Worm (Caenorhabditis elegans): ENCODE data around the gene grwd-1.

The grwd-1 gene

ce11 chrIII:5141935-5142334 is 11.3 kb upstream of the grwd-1 start:
- TF ChIP-seq nhr-11 (tag; optimal IDR thresholded peaks at IDR 0.05) (no peak), pha-4 (tag; optimal IDR thresholded peaks at IDR 0.05) (no peak), unc-62 (GFP tag; optimal IDR thresholded peaks at IDR 0.05) (peak; percentile 40), lin-15B (tag; optimal IDR thresholded peaks at IDR 0.05) (no peak), tbx-2 (tag; optimal IDR thresholded peaks at IDR 0.05) (peak; percentile 90), ztf-11 (tag; optimal IDR thresholded peaks at IDR 0.05) (no peak), lin-39 (tag; optimal IDR thresholded peaks at IDR 0.05) (no peak)

DNA sequence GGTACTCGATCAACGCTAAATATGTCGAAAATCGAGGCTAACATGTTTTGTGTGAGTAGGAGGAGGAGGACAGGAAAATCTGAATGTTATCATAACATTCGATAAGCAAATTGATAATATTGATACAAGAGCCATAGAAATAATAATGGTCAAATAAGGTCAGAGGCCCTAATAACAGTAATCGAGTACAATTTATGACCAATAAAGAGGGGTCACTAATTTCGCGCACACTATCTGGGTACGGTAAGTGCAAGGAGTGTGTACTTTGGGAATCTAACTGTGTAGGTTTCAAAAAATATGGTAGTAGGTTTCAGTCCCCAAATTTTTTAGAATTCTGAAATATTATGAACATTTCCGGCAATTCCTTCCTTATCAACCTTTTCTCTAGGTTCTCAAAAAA is 9.7 kb upstream of the grwd-1 start:
- TF ChIP-seq hmg-11 (tag; optimal IDR thresholded peaks at IDR 0.05) (no peak), sea-2 (GFP tag; optimal IDR thresholded peaks at IDR 0.05) (no peak), ama-1 (optimal IDR thresholded peaks at IDR 0.05) (no peak)

DNA sequence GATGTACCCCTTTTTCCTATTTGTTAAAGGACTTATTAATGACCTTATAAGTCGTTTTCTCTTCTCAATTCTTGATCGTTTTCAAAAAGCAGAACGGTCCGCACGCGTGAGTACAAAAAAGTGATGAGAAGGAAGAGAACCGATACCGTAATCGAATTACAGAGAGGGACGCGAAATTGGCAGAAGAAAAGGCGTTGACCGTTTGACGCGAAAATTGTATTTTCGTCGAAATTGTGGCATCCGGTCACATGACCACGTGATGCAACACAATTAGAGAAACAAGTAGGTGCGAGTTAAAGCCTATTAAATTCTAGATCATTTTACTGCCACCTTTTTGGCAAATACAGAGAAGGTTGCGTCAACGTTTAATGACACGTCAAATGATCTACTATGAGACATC is 9.1 kb upstream of the grwd-1 start:
- TF ChIP-seq unc-39 (tag; optimal IDR thresholded peaks at IDR 0.05) (no peak), tbx-2 (tag; optimal IDR thresholded peaks at IDR 0.05) (peak; percentile 84), aly-2 (tag; optimal IDR thresholded peaks at IDR 0.05) (no peak), ceh-9 (tag; optimal IDR thresholded peaks at IDR 0.05) (no peak), fkh-10 (GFP tag; optimal IDR thresholded peaks at IDR 0.05) (no peak), nhr-28 (tag; optimal IDR thresholded peaks at IDR 0.05) (no peak)

DNA sequence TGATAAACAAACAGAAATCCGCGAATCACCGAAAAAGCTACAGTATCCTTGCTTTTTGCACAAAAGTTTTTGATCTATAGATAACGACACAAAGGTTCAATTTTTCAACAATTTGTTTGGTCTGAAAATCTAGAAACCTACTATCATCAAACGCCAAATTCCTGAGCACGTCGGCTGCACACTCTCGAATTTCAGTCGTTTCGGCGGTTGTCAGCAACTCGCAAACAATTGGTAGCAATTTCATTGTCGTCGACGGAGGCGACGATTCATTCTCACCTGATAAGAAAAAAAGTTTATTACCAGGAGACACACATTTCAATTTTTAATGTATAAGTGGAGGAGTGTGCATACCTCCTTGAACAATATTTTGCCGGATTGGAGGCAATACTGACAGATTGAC is 7.4 kb upstream of the grwd-1 start:
- TF ChIP-seq nfya-1 (tag; optimal IDR thresholded peaks at IDR 0.05; ENCODE audit: insufficient read depth) (no peak), ama-1 (optimal IDR thresholded peaks at IDR 0.05) (no peak), elt-2 (tag; optimal IDR thresholded peaks at IDR 0.05) (peak; percentile 70), nhr-67 (tag; optimal IDR thresholded peaks at IDR 0.05) (no peak)

ce11 chrIII:5146749-5147148 is 6.5 kb upstream of the grwd-1 start:
- TF ChIP-seq nfya-1 (tag; optimal IDR thresholded peaks at IDR 0.05; ENCODE audit: insufficient read depth) (no peak), pqm-1 (tag; optimal IDR thresholded peaks at IDR 0.05) (peak; percentile 57), elt-2 (tag; optimal IDR thresholded peaks at IDR 0.05) (peak; percentile 88)

DNA sequence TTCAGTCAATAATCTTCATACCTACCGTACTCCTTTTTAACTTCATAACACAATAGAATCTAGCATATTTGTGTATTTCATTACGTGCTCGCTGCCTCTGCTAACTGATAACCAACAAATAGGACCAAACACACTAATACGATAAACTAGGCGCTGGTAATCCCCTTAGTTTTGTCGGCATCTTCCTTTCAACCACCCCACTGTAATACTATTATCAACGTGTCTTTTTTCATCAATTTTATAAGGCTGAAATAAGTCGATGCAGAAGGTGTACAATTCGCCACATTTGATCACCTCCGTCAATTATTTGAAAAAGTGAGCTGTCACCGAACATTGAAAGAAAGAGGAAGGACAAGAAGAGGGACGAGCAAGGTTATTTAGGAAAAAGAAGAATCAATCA is 5.8 kb upstream of the grwd-1 start:
- peak; percentile 52 for TF ChIP-seq elt-2 (tag; optimal IDR thresholded peaks at IDR 0.05)
- no peak for TF ChIP-seq ceh-82 (tag; optimal IDR thresholded peaks at IDR 0.05)

DNA sequence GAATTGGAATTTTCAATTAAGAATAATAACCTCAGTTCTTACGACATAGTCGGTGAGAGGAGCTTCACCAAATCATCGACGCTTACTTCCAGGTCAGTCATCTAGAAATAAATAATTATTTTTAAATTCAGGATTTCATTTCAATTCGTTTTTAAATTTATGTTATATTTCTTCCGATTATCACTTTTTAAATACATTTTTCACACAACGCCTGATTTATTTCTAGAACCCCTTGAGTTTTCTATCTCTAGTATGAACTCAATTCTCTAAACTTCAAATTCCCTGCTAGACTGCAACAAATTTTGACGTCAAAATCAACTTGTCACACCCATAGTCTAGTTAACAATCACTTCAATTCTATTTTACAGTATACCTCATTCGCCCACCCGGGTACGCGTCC is 3.8 kb upstream of the grwd-1 start, which contains the start of gene Y54H5A.2:
Gene Y54H5A.2, minus strand, starts transcription at position 101 of the 400 bp plus-strand sequence.
- TF ChIP-seq ceh-28 (tag; optimal IDR thresholded peaks at IDR 0.05) (no peak), lin-39 (tag; optimal IDR thresholded peaks at IDR 0.05) (no peak), tbx-2 (tag; optimal IDR thresholded peaks at IDR 0.05) (no peak), hmg-11 (tag; optimal IDR thresholded peaks at IDR 0.05) (no peak), aly-2 (tag; optimal IDR thresholded peaks at IDR 0.05) (no peak), nhr-237 (tag; optimal IDR thresholded peaks at IDR 0.05) (no peak)

DNA sequence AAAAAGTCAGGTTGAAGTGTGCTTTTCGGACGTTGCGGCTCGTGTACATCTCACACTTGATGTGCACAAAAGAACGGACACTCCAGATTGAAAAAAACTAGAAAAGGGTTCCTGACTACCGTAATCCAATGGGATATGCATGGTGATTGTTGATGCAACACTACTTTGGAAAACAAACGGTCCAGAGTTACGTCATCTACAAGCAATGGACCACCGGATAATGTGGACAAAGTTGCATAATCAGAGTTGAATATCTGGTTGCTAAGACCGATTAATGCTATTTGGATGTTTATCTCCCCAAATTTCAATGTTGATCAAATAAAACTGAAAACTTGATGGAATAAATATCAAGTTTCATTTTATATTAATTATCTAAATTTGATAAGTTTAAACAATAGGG is 3.3 kb upstream of the grwd-1 start:
- TF ChIP-seq ZK546.5 (tag; optimal IDR thresholded peaks at IDR 0.05) (no peak), hmg-11 (tag; optimal IDR thresholded peaks at IDR 0.05) (no peak), elt-1 (tag; optimal IDR thresholded peaks at IDR 0.05) (no peak), pha-4 (tag; optimal IDR thresholded peaks at IDR 0.05) (no peak), fkh-2 (tag; optimal IDR thresholded peaks at IDR 0.05) (no peak), jun-1 (tag; optimal IDR thresholded peaks at IDR 0.05) (no peak), zag-1 (tag; optimal IDR thresholded peaks at IDR 0.05) (no peak), egl-5 (tag; optimal IDR thresholded peaks at IDR 0.05) (no peak), R02D3.7 (tag; optimal IDR thresholded peaks at IDR 0.05) (no peak), ceh-28 (tag; optimal IDR thresholded peaks at IDR 0.05) (no peak), nhr-237 (tag; optimal IDR thresholded peaks at IDR 0.05) (no peak), ztf-11 (tag; optimal IDR thresholded peaks at IDR 0.05) (no peak), nhr-67 (tag; optimal IDR thresholded peaks at IDR 0.05) (no peak), nhr-25 (tag; optimal IDR thresholded peaks at IDR 0.05) (no peak), nhr-43 (tag; optimal IDR thresholded peaks at IDR 0.05; ENCODE audit: poor library complexity, severe bottlenecking) (no peak)
